Worm (Caenorhabditis elegans) whole organism, midembryonic: ENCODE measurements around the gene fbxa-37.

Experiments
- flt-1 ChIP-seq: fragments of 200-800 bp; sonication (Bioruptor generic); IDR thresholded peaks from 2 replicates; pipeline ENCODE4 v1.3.6; 2022; ENCODE audit warnings: missing genetic modification characterization, missing compliant biosample characterization
- klf-2 ChIP-seq: fragments of 200-800 bp; sonication (Bioruptor generic); conservative IDR thresholded peaks from 2 replicates; pipeline ENCODE4 v1.3.6; 2022; ENCODE audit warnings: missing genetic modification reagents, missing genetic modification characterization, missing compliant biosample characterization
- med-1 ChIP-seq: sonication (generic microtip); optimal IDR thresholded peaks from 2 replicates; lab custom pipeline; 2017; ENCODE audit warnings: missing genetic modification characterization, mild to moderate bottlenecking, missing compliant biosample characterization, antibody characterized with exemption, missing genetic modification reagents; ENCODE audit not compliant: insufficient read depth
- ref-1 ChIP-seq: fragments of 200-800 bp; sonication (Bioruptor generic); conservative IDR thresholded peaks from 2 replicates; pipeline ENCODE4 v1.3.6; 2022; ENCODE audit warnings: missing genetic modification reagents, missing genetic modification characterization, missing compliant biosample characterization

- no peak for TF ChIP-seq ref-1 (GFP tag; lab: Robert Waterston, UW)
- TF ChIP-seq flt-1 (GFP tag; lab: Robert Waterston, UW) = no peak
- no peak for TF ChIP-seq med-1 (GFP tag; lab: Kevin White, UChicago)
- no peak for TF ChIP-seq klf-2
Measured at ce11 chrIII:1315038-1315437, 30.2 kb downstream of the fbxa-37 start, which contains the start of the genes fbxa-80 and fbxa-19.
